Worm (Caenorhabditis elegans) whole organism, young adult: Measurements from ENCODE around the gene sng-1.

Experiments used
- B0019.2 ChIP-seq: fragments of 200-800 bp; sonication (Bioruptor generic); conservative IDR thresholded peaks from 2 replicates; pipeline ENCODE4 v1.3.6; 2022; ENCODE audit warnings: missing genetic modification reagents, missing genetic modification characterization, missing compliant biosample characterization
- B0035.1 ChIP-seq: sonication (generic microtip); optimal IDR thresholded peaks from 2 replicates; lab custom pipeline; 2016; ENCODE audit warnings: missing genetic modification characterization, mild to moderate bottlenecking, missing compliant biosample characterization, missing genotype, missing genetic modification reagents
- C06A6.2 ChIP-seq: fragments of 200-800 bp; sonication (Bioruptor generic); conservative IDR thresholded peaks from 2 replicates; pipeline ENCODE4 v1.3.6; 2022; ENCODE audit warnings: missing genetic modification characterization, missing compliant biosample characterization
- C17E4.6 ChIP-seq: fragments of 200-800 bp; sonication (Bioruptor generic); IDR thresholded peaks from 2 replicates; pipeline ENCODE4 v1.3.6; 2022; ENCODE audit warnings: missing genetic modification reagents, missing genetic modification characterization, missing compliant biosample characterization
- F22D6.2 ChIP-seq: sonication (generic microtip); optimal IDR thresholded peaks from 2 replicates; lab custom pipeline; 2016; ENCODE audit warnings: mild to moderate bottlenecking, missing genetic modification characterization, missing compliant biosample characterization
- F57C9.4 ChIP-seq: sonication (generic microtip); optimal IDR thresholded peaks from 2 replicates; lab custom pipeline; 2017; ENCODE audit warnings: mild to moderate bottlenecking, missing genetic modification characterization, missing compliant biosample characterization
- K12H6.12 ChIP-seq: fragments of 200-800 bp; sonication (Bioruptor generic); optimal IDR thresholded peaks from 2 replicates; lab custom pipeline; 2018; ENCODE audit warnings: mild to moderate bottlenecking, missing genetic modification characterization, missing compliant biosample characterization
- akir-1 ChIP-seq: fragments of 200-800 bp; sonication (Bioruptor generic); optimal IDR thresholded peaks from 2 replicates; lab custom pipeline; 2018; ENCODE audit warnings: mild to moderate bottlenecking, missing genetic modification characterization, moderate library complexity, missing compliant biosample characterization
- aptf-2 ChIP-seq: fragments of 200-800 bp; sonication (Bioruptor generic); conservative IDR thresholded peaks from 2 replicates; pipeline ENCODE4 v1.3.6; 2022; ENCODE audit warnings: missing genetic modification reagents, missing genetic modification characterization, missing compliant biosample characterization
- aptf-3 ChIP-seq: fragments of 200-800 bp; sonication (Bioruptor generic); IDR thresholded peaks from 2 replicates; pipeline ENCODE4 v1.3.6; 2022; ENCODE audit warnings: missing genetic modification characterization, missing compliant biosample characterization
- bed-1 ChIP-seq: fragments of 200-800 bp; sonication (Bioruptor generic); IDR thresholded peaks from 2 replicates; pipeline ENCODE4 v1.3.6; 2022; ENCODE audit warnings: missing genetic modification reagents, missing genetic modification characterization, missing compliant biosample characterization
- bed-2 ChIP-seq: fragments of 200-800 bp; sonication (Bioruptor generic); IDR thresholded peaks from 2 replicates; pipeline ENCODE4 v1.3.6; 2022; ENCODE audit warnings: missing genetic modification reagents, missing genetic modification characterization, missing compliant biosample characterization
- ceh-40 ChIP-seq: fragments of 200-800 bp; sonication (Bioruptor generic); IDR thresholded peaks from 2 replicates; pipeline ENCODE4 v1.3.6; 2022; ENCODE audit warnings: missing genetic modification characterization, missing compliant biosample characterization
- dox-1 ChIP-seq: fragments of 200-800 bp; sonication (Bioruptor generic); IDR thresholded peaks from 2 replicates; pipeline ENCODE4 v1.3.6; 2022; ENCODE audit warnings: missing genetic modification reagents, missing genetic modification characterization, missing compliant biosample characterization
- egrh-3 ChIP-seq: fragments of 200-800 bp; sonication (Bioruptor generic); IDR thresholded peaks from 2 replicates; pipeline ENCODE4 v1.3.6; 2022; ENCODE audit warnings: missing genetic modification reagents, missing genetic modification characterization, missing compliant biosample characterization
- ekl-4 ChIP-seq: fragments of 200-800 bp; sonication (Bioruptor generic); IDR thresholded peaks from 2 replicates; pipeline ENCODE4 v1.3.6; 2022; ENCODE audit warnings: missing genetic modification reagents, missing genetic modification characterization, missing compliant biosample characterization
- ets-4 ChIP-seq: fragments of 200-800 bp; sonication (Bioruptor generic); optimal IDR thresholded peaks from 2 replicates; lab custom pipeline; 2018; ENCODE audit warnings: mild to moderate bottlenecking, missing genetic modification characterization, missing compliant biosample characterization
- fkh-3 ChIP-seq: sonication (generic microtip); optimal IDR thresholded peaks from 2 replicates; lab custom pipeline; 2016; ENCODE audit warnings: mild to moderate bottlenecking, missing genetic modification characterization, missing compliant biosample characterization
- gei-17 ChIP-seq: fragments of 200-800 bp; sonication (Bioruptor generic); optimal IDR thresholded peaks from 2 replicates; lab custom pipeline; 2018; ENCODE audit warnings: mild to moderate bottlenecking, missing genetic modification characterization, missing compliant biosample characterization
- let-607 ChIP-seq, 2 experiments: fragments of 200-800 bp in 1 of 2; sonication (Bioruptor generic) in 1 of 2; sonication (generic microtip) in 1 of 2; optimal IDR thresholded peaks; 2 replicates each; lab custom pipeline; 2016 to 2018; ENCODE audit warnings: mild to moderate bottlenecking in 2 of 2, missing compliant biosample characterization in 2 of 2, missing genetic modification characterization in 2 of 2, moderate library complexity in 2 of 2, missing genotype in 1 of 2
- lin-35 ChIP-seq, 3 experiments: fragments of 150-350 bp in 2 of 3; sonication (generic microtip) in 1 of 3; optimal IDR thresholded peaks; 2 replicates each; lab custom pipeline; 2014 to 2018; ENCODE audit warnings: missing biosample characterization in 3 of 3, missing genetic modification characterization in 3 of 3, missing genetic modification reagents in 3 of 3
- lir-1 ChIP-seq: fragments of 200-800 bp; sonication (Bioruptor generic); conservative IDR thresholded peaks from 2 replicates; pipeline ENCODE4 v1.3.6; 2022; ENCODE audit warnings: missing genetic modification reagents, missing genetic modification characterization, missing compliant biosample characterization
- lsl-1 ChIP-seq: fragments of 200-800 bp; sonication (Bioruptor generic); optimal IDR thresholded peaks from 2 replicates; lab custom pipeline; 2018; ENCODE audit warnings: mild to moderate bottlenecking, missing genetic modification characterization, moderate library complexity, missing compliant biosample characterization
- madf-10 ChIP-seq: sonication (generic microtip); optimal IDR thresholded peaks from 2 replicates; lab custom pipeline; 2016; ENCODE audit warnings: mild to moderate bottlenecking, missing genetic modification characterization, missing compliant biosample characterization
- mes-4 ChIP-seq: sonication (generic microtip); optimal IDR thresholded peaks from 2 replicates; lab custom pipeline; 2016; ENCODE audit warnings: missing genotype, missing genetic modification characterization, missing compliant biosample characterization
- nhr-27 ChIP-seq: fragments of 200-800 bp; sonication (Bioruptor generic); optimal IDR thresholded peaks from 2 replicates; lab custom pipeline; 2018; ENCODE audit warnings: mild to moderate bottlenecking, missing genetic modification characterization, moderate library complexity, missing compliant biosample characterization
- rpc-1 ChIP-seq, 2 experiments: fragments of 150-350 bp in 1 of 2; sonication (generic microtip) in 1 of 2; optimal IDR thresholded peaks; 2 replicates each; lab custom pipeline; 2014 to 2018; ENCODE audit warnings: missing biosample characterization in 1 of 2, missing genetic modification characterization in 1 of 2, missing genetic modification reagents in 1 of 2, missing genotype in 1 of 2
- somi-1 ChIP-seq: fragments of 200-800 bp; sonication (Bioruptor generic); optimal IDR thresholded peaks from 2 replicates; lab custom pipeline; 2018; ENCODE audit warnings: mild to moderate bottlenecking, missing genetic modification characterization, missing compliant biosample characterization
- sptf-2 ChIP-seq: fragments of 200-800 bp; sonication (Bioruptor generic); optimal IDR thresholded peaks from 2 replicates; lab custom pipeline; 2018; ENCODE audit warnings: mild to moderate bottlenecking, missing genetic modification characterization, missing compliant biosample characterization
- unc-62 ChIP-seq: fragments of 150-350 bp; optimal IDR thresholded peaks from 2 replicates; lab custom pipeline; 2014; ENCODE audit warnings: missing biosample characterization, missing genetic modification reagents, missing genetic modification characterization
- zfh-2 ChIP-seq: fragments of 200-800 bp; sonication (Bioruptor generic); conservative IDR thresholded peaks from 2 replicates; pipeline ENCODE4 v1.3.6; 2022; ENCODE audit warnings: missing genetic modification reagents, missing genetic modification characterization, missing compliant biosample characterization

sng-1 gene

ce11 chrX:7326967-7327651 lies at the start of gene sng-1:
Gene sng-1 (plus strand): TSS chrX:7327601.
- TF ChIP-seq let-607 (tag; optimal IDR thresholded peaks at IDR 0.05; lab: Kevin White, UChicago) (no peak), ekl-4 (GFP tag; lab: Robert Waterston, UW) (no peak), bed-1 (GFP tag; lab: Robert Waterston, UW) (no peak), dox-1 (GFP tag; lab: Robert Waterston, UW) (no peak), K12H6.12 (tag; lab: Kevin White, UChicago) (peak; percentile 26)

DNA sequence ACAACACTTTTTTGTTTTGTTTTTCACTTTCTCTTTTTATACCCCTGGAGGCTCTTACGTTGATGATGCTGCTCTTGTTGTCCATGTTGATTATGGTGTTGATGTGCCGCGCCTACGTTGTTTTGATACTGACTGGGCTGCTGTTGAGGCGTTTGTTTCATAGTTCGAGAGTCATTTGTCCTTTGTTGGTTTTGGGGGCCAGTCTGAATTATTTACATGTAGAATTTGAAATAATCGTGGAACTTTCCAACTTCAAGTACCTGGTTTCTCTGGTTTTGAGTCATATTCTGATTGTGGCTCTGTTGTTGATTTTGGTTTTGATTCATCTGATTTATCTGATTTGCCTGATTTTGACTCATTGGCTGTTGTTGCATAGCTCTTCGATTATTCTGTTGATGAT lies 49.3 kb upstream of the sng-1 start:
- TF ChIP-seq F57C9.4 (tag; lab: Kevin White, UChicago) (no peak), akir-1 (no peak), sptf-2 (GFP tag; lab: Kevin White, UChicago) (no peak), C06A6.2 (GFP tag; lab: Robert Waterston, UW) (no peak), rpc-1 (optimal IDR thresholded peaks at IDR 0.05; lab: Kevin White, UChicago) (no peak), rpc-1 (tag; optimal IDR thresholded peaks at IDR 0.05; lab: Kevin White, UChicago) (no peak), mes-4 (no peak)

DNA sequence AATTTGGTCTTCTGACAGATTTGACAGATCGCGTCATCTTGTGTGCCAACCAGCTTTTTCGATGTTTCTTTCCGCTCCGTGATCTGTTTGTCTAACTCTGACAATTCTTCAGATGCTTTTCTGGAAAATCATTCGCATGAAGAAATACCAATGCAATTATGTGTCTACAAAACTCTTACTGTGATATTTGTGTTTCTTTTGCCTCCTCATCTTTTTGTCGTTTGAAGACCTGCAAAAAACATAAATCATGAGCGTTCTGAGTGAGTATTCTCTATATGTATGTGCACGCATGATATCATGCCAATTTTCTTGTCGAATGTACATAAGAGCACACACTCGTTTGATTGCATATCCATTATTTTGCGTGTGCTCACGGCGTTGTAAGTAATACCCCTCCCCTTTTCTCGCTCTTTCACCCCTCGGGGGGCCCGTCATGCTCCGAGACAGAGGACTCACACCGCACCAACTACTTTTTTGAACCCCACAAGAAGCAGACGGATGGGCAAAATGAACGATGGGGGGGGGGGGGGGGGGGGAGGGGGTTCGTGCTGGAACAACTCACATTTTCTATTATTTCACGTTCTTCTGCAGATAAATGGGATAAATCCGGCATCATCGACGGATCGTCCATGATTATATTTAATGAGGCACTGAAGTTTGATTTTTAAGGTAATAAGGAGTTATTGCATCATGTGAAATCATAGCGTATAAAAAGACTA lies 47.6 kb upstream of the sng-1 start, which contains the start of gene unc-10:
TSS of gene unc-10 (minus strand) at position 652 of the 719 bp plus-strand sequence.
- TF ChIP-seq egrh-3 (GFP tag; lab: Robert Waterston, UW) (peak; percentile 40; the same call in 1 of the 2 replicates), lin-35 (GFP tag; optimal IDR thresholded peaks at IDR 0.05; lab: Kevin White, UChicago) (no peak), zfh-2 (GFP tag; lab: Robert Waterston, UW) (peak; percentile 71)

- TF ChIP-seq aptf-2 (GFP tag; lab: Robert Waterston, UW) (no peak), bed-2 (GFP tag; lab: Robert Waterston, UW) (no peak), K12H6.12 (tag; lab: Kevin White, UChicago) (peak; percentile 3), somi-1 (GFP tag; lab: Kevin White, UChicago) (no peak), ets-4 (GFP tag; lab: Kevin White, UChicago) (no peak), bed-1 (GFP tag; lab: Robert Waterston, UW) (no peak), F22D6.2 (tag; lab: Kevin White, UChicago) (no peak), B0035.1 (tag; lab: Kevin White, UChicago) (no peak), lir-1 (GFP tag; lab: Robert Waterston, UW) (no peak), zfh-2 (GFP tag; lab: Robert Waterston, UW) (peak; percentile 52)
Observed at ce11 chrX:7281347-7281746, 46.1 kb upstream of the sng-1 start.

ce11 chrX:7283136-7283535 lies 44.3 kb upstream of the sng-1 start:
- TF ChIP-seq B0035.1 (tag; lab: Kevin White, UChicago) (no peak), nhr-27 (tag; lab: Kevin White, UChicago) (no peak), B0019.2 (GFP tag; lab: Robert Waterston, UW) (no peak), C17E4.6 (GFP tag; lab: Robert Waterston, UW) (no peak), madf-10 (tag; lab: Kevin White, UChicago) (no peak), lsl-1 (GFP tag; lab: Kevin White, UChicago) (no peak), gei-17 (GFP tag; lab: Kevin White, UChicago) (no peak), unc-62 (no peak), fkh-3 (tag; lab: Kevin White, UChicago) (no peak), aptf-3 (GFP tag; lab: Robert Waterston, UW) (no peak), ceh-40 (no peak)
- TF ChIP-seq, all 124 proteins: peak for 0
